Worm (Caenorhabditis elegans): ENCODE results near the gene F20D6.8.

The F20D6.8 gene

ce11 chrV:8168219-8168962 lies at the start of gene F20D6.8:
Gene F20D6.8, minus strand, starts transcription at chrV:8168269.
- TF ChIP-seq ama-1 (optimal IDR thresholded peaks at IDR 0.05) (no peak), fos-1 (tag; optimal IDR thresholded peaks at IDR 0.05) (no peak), nhr-12 (tag; optimal IDR thresholded peaks at IDR 0.05) (no peak), sea-2 (GFP tag; optimal IDR thresholded peaks at IDR 0.05) (no peak), lin-39 (tag; optimal IDR thresholded peaks at IDR 0.05) (no peak), nhr-67 (tag; optimal IDR thresholded peaks at IDR 0.05) (no peak), ceh-16 (tag; optimal IDR thresholded peaks at IDR 0.05) (no peak), ZK546.5 (tag; optimal IDR thresholded peaks at IDR 0.05) (no peak), nhr-43 (tag; optimal IDR thresholded peaks at IDR 0.05; ENCODE audit: poor library complexity, severe bottlenecking) (no peak), mdl-1 (tag; optimal IDR thresholded peaks at IDR 0.05) (no peak), jun-1 (tag; optimal IDR thresholded peaks at IDR 0.05) (no peak), daf-12 (tag; optimal IDR thresholded peaks at IDR 0.05) (no peak), unc-39 (tag; optimal IDR thresholded peaks at IDR 0.05) (no peak), zag-1 (tag; optimal IDR thresholded peaks at IDR 0.05) (no peak), nhr-76 (tag; optimal IDR thresholded peaks at IDR 0.05) (no peak), ceh-9 (tag; optimal IDR thresholded peaks at IDR 0.05) (no peak), mml-1 (tag; optimal IDR thresholded peaks at IDR 0.05) (no peak), nhr-77 (tag; optimal IDR thresholded peaks at IDR 0.05) (no peak)

DNA sequence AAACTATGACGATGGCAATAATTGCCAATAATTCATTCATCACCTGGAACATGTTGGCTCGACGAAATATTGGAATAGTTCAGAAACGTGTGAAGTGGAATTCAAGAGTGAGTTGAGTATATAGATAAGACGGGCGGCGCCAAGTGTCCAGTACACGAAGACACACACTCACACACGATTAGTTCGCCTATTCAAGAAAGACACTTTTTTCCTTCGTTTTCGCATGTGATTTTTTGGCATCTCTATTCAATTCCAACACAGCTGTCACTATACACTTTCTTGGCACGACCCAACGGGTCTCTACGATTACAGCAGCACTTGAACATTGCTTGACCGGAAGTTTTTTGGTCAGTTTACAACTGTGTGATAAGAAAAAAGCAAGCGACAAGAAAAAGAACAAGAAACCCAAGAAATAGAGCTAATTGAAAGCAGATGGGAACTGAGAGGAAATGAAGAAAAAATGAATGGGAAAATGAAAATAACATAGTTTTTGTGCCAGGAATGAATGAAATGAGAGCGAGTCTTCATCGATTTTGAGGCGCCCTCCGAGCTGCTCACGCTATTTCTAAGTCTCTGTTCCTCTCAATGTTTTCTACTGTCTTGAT lies 49.7 kb upstream of the F20D6.8 start, which contains the start of gene K07C11.8:
Gene K07C11.8 (minus strand): TSS at position 224 of the 605 bp plus-strand sequence.
- TF ChIP-seq elt-1 (tag; optimal IDR thresholded peaks at IDR 0.05) (no peak), lin-39 (tag; optimal IDR thresholded peaks at IDR 0.05) (peak; percentile 16), elt-2 (tag; optimal IDR thresholded peaks at IDR 0.05) (peak; percentile 46)

DNA sequence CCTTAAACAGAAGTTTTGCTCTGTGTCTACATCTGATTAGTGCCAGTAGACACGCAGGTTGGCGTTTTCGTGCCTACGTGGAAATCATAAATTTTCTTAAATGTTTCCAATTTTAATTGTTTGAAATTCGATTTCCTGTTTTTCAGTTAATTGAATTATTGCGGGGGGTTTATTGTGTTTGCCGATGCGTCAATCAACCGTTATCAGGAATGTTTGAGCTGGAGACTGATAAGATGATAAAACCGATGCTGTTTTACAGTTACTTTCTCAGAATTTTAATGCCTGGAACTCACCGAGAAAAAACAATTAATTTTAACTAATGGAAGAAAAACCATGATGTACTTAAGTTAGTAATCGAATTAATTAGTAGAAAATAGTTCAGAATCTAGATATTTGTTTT lies 49.0 kb upstream of the F20D6.8 start:
- TF ChIP-seq elt-2 (tag; optimal IDR thresholded peaks at IDR 0.05) (peak; percentile 91), lsy-12 (tag; optimal IDR thresholded peaks at IDR 0.05) (no peak), ceh-9 (tag; optimal IDR thresholded peaks at IDR 0.05) (no peak), jun-1 (tag; optimal IDR thresholded peaks at IDR 0.05) (no peak), hmg-11 (tag; optimal IDR thresholded peaks at IDR 0.05) (no peak), unc-62 (GFP tag; optimal IDR thresholded peaks at IDR 0.05) (no peak), pqm-1 (tag; optimal IDR thresholded peaks at IDR 0.05) (peak; percentile 80), sea-2 (GFP tag; optimal IDR thresholded peaks at IDR 0.05) (no peak)

ce11 chrV:8215158-8215557 lies 47.1 kb upstream of the F20D6.8 start:
- TF ChIP-seq egl-27 (tag; optimal IDR thresholded peaks at IDR 0.05) (no peak), snpc-4 (tag; optimal IDR thresholded peaks at IDR 0.05) (no peak), hmg-11 (tag; optimal IDR thresholded peaks at IDR 0.05) (peak; percentile 70), nfya-1 (tag; optimal IDR thresholded peaks at IDR 0.05; ENCODE audit: insufficient read depth) (peak; percentile 25)

- TF ChIP-seq ceh-28 (tag; optimal IDR thresholded peaks at IDR 0.05) = no peak
- TF ChIP-seq nhr-23 (tag; optimal IDR thresholded peaks at IDR 0.05) = no peak
- no peak for TF ChIP-seq ceh-82 (tag; optimal IDR thresholded peaks at IDR 0.05)
- no peak for TF ChIP-seq daf-12 (tag; optimal IDR thresholded peaks at IDR 0.05)
- TF ChIP-seq nhr-25 (tag; optimal IDR thresholded peaks at IDR 0.05) = no peak
These were observed 45.8 kb upstream of the F20D6.8 start, which contains the start of gene K07C11.7 for ce11 chrV:8213868-8214267. Gene K07C11.7, minus strand, starts transcription at chrV:8213968.

ce11 chrV:8212816-8213215 lies 44.7 kb upstream of the F20D6.8 start:
- TF ChIP-seq elt-3 (tag; optimal IDR thresholded peaks at IDR 0.05) = no peak
- no peak for TF ChIP-seq tbx-2 (tag; optimal IDR thresholded peaks at IDR 0.05)
- TF ChIP-seq ztf-4 (tag; optimal IDR thresholded peaks at IDR 0.05) = no peak
- no peak for TF ChIP-seq ceh-28 (tag; optimal IDR thresholded peaks at IDR 0.05)
- no peak for TF ChIP-seq fkh-2 (tag; optimal IDR thresholded peaks at IDR 0.05)
- TF ChIP-seq elt-2 (tag; optimal IDR thresholded peaks at IDR 0.05) = peak; percentile 87
- no peak for TF ChIP-seq ama-1 (optimal IDR thresholded peaks at IDR 0.05)
- TF ChIP-seq elt-1 (tag; optimal IDR thresholded peaks at IDR 0.05) = no peak
- TF ChIP-seq unc-39 (tag; optimal IDR thresholded peaks at IDR 0.05) = no peak
- TF ChIP-seq pqm-1 (tag; optimal IDR thresholded peaks at IDR 0.05) = peak; percentile 83
- TF ChIP-seq nhr-43 (tag; optimal IDR thresholded peaks at IDR 0.05; ENCODE audit: poor library complexity, severe bottlenecking) = no peak
